Worm (Caenorhabditis elegans) whole organism, L4/young adult: Measurements from ENCODE around the gene T03G11.10.

Source experiments
- W03F9.2 ChIP-seq: fragments of 150-350 bp; optimal IDR thresholded peaks from 2 replicates; lab custom pipeline; 2014; ENCODE audit warnings: missing biosample characterization, missing genetic modification characterization
- him-1 ChIP-seq: sonication (generic microtip); optimal IDR thresholded peaks from 2 replicates; lab custom pipeline; 2016; ENCODE audit warnings: missing genotype, missing genetic modification reagents, missing genetic modification characterization, missing compliant biosample characterization

ce11 chrX:5131760-5132159 is 39.2 kb downstream of the T03G11.10 start:
- TF ChIP-seq W03F9.2 (tag; lab: Kevin White, UChicago): no peak
- no peak for TF ChIP-seq him-1 (tag; lab: Kevin White, UChicago)
